Worm (Caenorhabditis elegans) whole organism, L1 larva: ENCODE results near the gene C01G10.18.
A peak's percentile ranks its signal among the peaks of the same experiment; 100 is the strongest.

ENCODE experiments used
- C16A3.4 ChIP-seq: fragments of 150-350 bp; optimal IDR thresholded peaks from 2 replicates; lab custom pipeline; 2014; ENCODE audit warnings: missing biosample characterization, missing genetic modification characterization
- C34B4.2 ChIP-seq: sonication (generic microtip); optimal IDR thresholded peaks from 2 replicates; lab custom pipeline; 2017; ENCODE audit warnings: mild to moderate bottlenecking, missing genetic modification characterization, missing compliant biosample characterization
- F16B12.6 ChIP-seq: fragments of 150-350 bp; optimal IDR thresholded peaks from 2 replicates; lab custom pipeline; 2014; ENCODE audit warnings: missing biosample characterization, missing genetic modification characterization
- Y116A8C.19 ChIP-seq: sonication (generic microtip); optimal IDR thresholded peaks from 2 replicates; lab custom pipeline; 2016; ENCODE audit warnings: missing compliant biosample characterization, missing genetic modification characterization, borderline replicate concordance
- aha-1 ChIP-seq: fragments of 150-350 bp; optimal IDR thresholded peaks from 2 replicates; lab custom pipeline; 2014; ENCODE audit warnings: missing biosample characterization, missing genetic modification characterization
- alr-1 ChIP-seq: fragments of 200-800 bp; sonication (Bioruptor generic); optimal IDR thresholded peaks from 2 replicates; lab custom pipeline; 2018; ENCODE audit warnings: borderline replicate concordance, mild to moderate bottlenecking, missing genetic modification characterization, missing compliant biosample characterization
- aly-2 ChIP-seq: fragments of 150-350 bp; optimal IDR thresholded peaks from 2 replicates; lab custom pipeline; 2014; ENCODE audit warnings: missing biosample characterization, missing genetic modification characterization
- ceh-8 ChIP-seq: fragments of 200-800 bp; sonication (Bioruptor generic); optimal IDR thresholded peaks from 2 replicates; lab custom pipeline; 2018; ENCODE audit warnings: mild to moderate bottlenecking, missing genetic modification characterization, moderate library complexity, missing compliant biosample characterization
- ceh-82 ChIP-seq, 3 experiments: fragments of 150-350 bp in 1 of 3; sonication (generic microtip) in 2 of 3; optimal IDR thresholded peaks; 2 replicates each; lab custom pipeline; 2014 to 2017; ENCODE audit warnings: missing biosample characterization in 3 of 3, missing genetic modification characterization in 3 of 3
- ceh-88 ChIP-seq: fragments of 200-800 bp; sonication (Bioruptor generic); IDR thresholded peaks from 2 replicates; pipeline ENCODE4 v1.3.6; 2022; ENCODE audit warnings: missing genetic modification characterization, missing compliant biosample characterization
- ces-1 ChIP-seq: fragments of 150-350 bp; optimal IDR thresholded peaks from 2 replicates; lab custom pipeline; 2014; ENCODE audit warnings: missing biosample characterization, missing genetic modification reagents, missing genetic modification characterization
- efl-3 ChIP-seq: fragments of 200-800 bp; sonication (Bioruptor generic); optimal IDR thresholded peaks from 2 replicates; lab custom pipeline; 2018; ENCODE audit warnings: mild to moderate bottlenecking, missing genetic modification characterization, missing compliant biosample characterization
- egl-13 ChIP-seq: sonication (generic microtip); optimal IDR thresholded peaks from 2 replicates; lab custom pipeline; 2016; ENCODE audit warnings: missing genotype, missing genetic modification reagents, missing genetic modification characterization, missing compliant biosample characterization
- elt-2 ChIP-seq: sonication (generic microtip); optimal IDR thresholded peaks from 2 replicates; lab custom pipeline; 2016; ENCODE audit warnings: missing genetic modification characterization, mild to moderate bottlenecking, inconsistent platforms, missing compliant biosample characterization, missing genetic modification reagents
- elt-3 ChIP-seq, 6 experiments: fragments of 150-350 bp in 1 of 6; sonication (generic microtip); optimal IDR thresholded peaks; 2 replicates each; lab custom pipeline; 2017 to 2018; ENCODE audit warnings: missing biosample characterization in 6 of 6, missing genetic modification characterization in 6 of 6, inconsistent platforms in 1 of 6
- ets-5 ChIP-seq: fragments of 200-800 bp; sonication (Bioruptor generic); IDR thresholded peaks from 2 replicates; pipeline ENCODE4 v1.3.6; 2022; ENCODE audit warnings: missing genetic modification characterization, missing compliant biosample characterization
- fos-1 ChIP-seq: fragments of 150-350 bp; optimal IDR thresholded peaks from 2 replicates; lab custom pipeline; 2014; ENCODE audit warnings: missing biosample characterization, missing genetic modification characterization
- hlh-17 ChIP-seq: fragments of 200-800 bp; sonication (Bioruptor generic); optimal IDR thresholded peaks from 2 replicates; lab custom pipeline; 2018; ENCODE audit warnings: missing genetic modification characterization, mild to moderate bottlenecking, missing compliant biosample characterization, moderate library complexity, borderline replicate concordance
- hpl-2 ChIP-seq: fragments of 150-350 bp; optimal IDR thresholded peaks from 2 replicates; lab custom pipeline; 2014; ENCODE audit warnings: missing biosample characterization, missing genetic modification reagents, missing genetic modification characterization
- lin-14 ChIP-seq: fragments of 200-800 bp; sonication (Bioruptor generic); optimal IDR thresholded peaks from 2 replicates; lab custom pipeline; 2018; ENCODE audit warnings: mild to moderate bottlenecking, missing genetic modification characterization, moderate library complexity, missing compliant biosample characterization
- lin-35 ChIP-seq, 2 experiments: fragments of 150-350 bp; optimal IDR thresholded peaks; 2 replicates each; lab custom pipeline; 2014; ENCODE audit warnings: missing biosample characterization in 2 of 2, missing genetic modification characterization in 2 of 2, missing genetic modification reagents in 2 of 2
- lir-3 ChIP-seq: sonication (generic microtip); optimal IDR thresholded peaks from 2 replicates; lab custom pipeline; 2016; ENCODE audit warnings: mild to moderate bottlenecking, missing genetic modification characterization, moderate library complexity, missing compliant biosample characterization; ENCODE audit not compliant: poor library complexity
- mab-9 ChIP-seq: fragments of 200-800 bp; sonication (Bioruptor generic); IDR thresholded peaks from 2 replicates; pipeline ENCODE4 v1.3.6; 2022; ENCODE audit warnings: missing genetic modification reagents, missing genetic modification characterization, missing compliant biosample characterization
- mef-2 ChIP-seq: fragments of 150-350 bp; optimal IDR thresholded peaks from 2 replicates; lab custom pipeline; 2014; ENCODE audit warnings: missing biosample characterization, missing genetic modification characterization
- mep-1 ChIP-seq: fragments of 150-350 bp; optimal IDR thresholded peaks from 2 replicates; lab custom pipeline; 2014; ENCODE audit warnings: missing biosample characterization, missing genetic modification characterization
- nhr-237 ChIP-seq: fragments of 150-350 bp; optimal IDR thresholded peaks from 2 replicates; lab custom pipeline; 2014; ENCODE audit warnings: missing biosample characterization, missing genetic modification characterization
- nhr-47 ChIP-seq: sonication (generic microtip); optimal IDR thresholded peaks from 2 replicates; lab custom pipeline; 2016; ENCODE audit warnings: mild to moderate bottlenecking, missing genetic modification characterization, moderate library complexity, missing compliant biosample characterization
- nhr-71 ChIP-seq: sonication (generic microtip); optimal IDR thresholded peaks from 2 replicates; lab custom pipeline; 2016; ENCODE audit warnings: mild to moderate bottlenecking, missing genetic modification characterization, moderate library complexity, missing compliant biosample characterization
- nhr-76 ChIP-seq: sonication (generic microtip); optimal IDR thresholded peaks from 2 replicates; lab custom pipeline; 2017; ENCODE audit warnings: missing biosample characterization, missing genetic modification characterization
- nhr-84 ChIP-seq: sonication (generic microtip); optimal IDR thresholded peaks from 2 replicates; lab custom pipeline; 2017; ENCODE audit warnings: missing biosample characterization, missing genetic modification characterization
- nhr-90 ChIP-seq: sonication (generic microtip); optimal IDR thresholded peaks from 2 replicates; lab custom pipeline; 2016; ENCODE audit warnings: mild to moderate bottlenecking, missing genetic modification characterization, missing compliant biosample characterization; ENCODE audit not compliant: poor library complexity
- pag-3 ChIP-seq: sonication (generic microtip); optimal IDR thresholded peaks from 2 replicates; lab custom pipeline; 2017; ENCODE audit warnings: missing genetic modification characterization, mild to moderate bottlenecking, missing compliant biosample characterization, antibody characterized with exemption, borderline replicate concordance; ENCODE audit not compliant: insufficient read depth
- pax-3 ChIP-seq: fragments of 200-800 bp; sonication (Bioruptor generic); optimal IDR thresholded peaks from 2 replicates; lab custom pipeline; 2018; ENCODE audit warnings: mild to moderate bottlenecking, missing genetic modification characterization, moderate library complexity, missing compliant biosample characterization
- pqm-1 ChIP-seq: sonication (generic microtip); optimal IDR thresholded peaks from 3 replicates; lab custom pipeline; 2017; ENCODE audit warnings: missing biosample characterization, missing genetic modification characterization
- rnt-1 ChIP-seq: sonication (generic microtip); optimal IDR thresholded peaks from 2 replicates; lab custom pipeline; 2016; ENCODE audit warnings: mild to moderate bottlenecking, missing genetic modification characterization, moderate library complexity, missing compliant biosample characterization
- skn-1 ChIP-seq: fragments of 150-350 bp; optimal IDR thresholded peaks from 2 replicates; lab custom pipeline; 2014; ENCODE audit warnings: missing biosample characterization, missing genetic modification characterization
- snpc-4 ChIP-seq: fragments of 150-350 bp; optimal IDR thresholded peaks from 2 replicates; lab custom pipeline; 2014; ENCODE audit warnings: missing biosample characterization, missing genetic modification characterization
- sox-4 ChIP-seq: sonication (generic microtip); optimal IDR thresholded peaks from 2 replicates; lab custom pipeline; 2016; ENCODE audit warnings: missing genetic modification characterization, missing compliant biosample characterization
- sptf-1 ChIP-seq: fragments of 150-350 bp; optimal IDR thresholded peaks from 2 replicates; lab custom pipeline; 2014; ENCODE audit warnings: missing biosample characterization, missing genetic modification characterization
- tlp-1 ChIP-seq: fragments of 150-350 bp; optimal IDR thresholded peaks from 2 replicates; lab custom pipeline; 2014; ENCODE audit warnings: missing biosample characterization, missing genetic modification characterization
- unc-130 ChIP-seq: fragments of 150-350 bp; optimal IDR thresholded peaks from 2 replicates; lab custom pipeline; 2017; ENCODE audit warnings: missing biosample characterization, missing genetic modification characterization, inconsistent platforms
- unc-30 ChIP-seq: sonication (generic microtip); optimal IDR thresholded peaks from 2 replicates; lab custom pipeline; 2017; ENCODE audit warnings: missing biosample characterization, missing genetic modification characterization
- unc-98 ChIP-seq: fragments of 200-800 bp; sonication (Bioruptor generic); IDR thresholded peaks from 2 replicates; pipeline ENCODE4 v1.3.6; 2022; ENCODE audit warnings: missing genetic modification characterization, missing compliant biosample characterization
- xbp-1 ChIP-seq: sonication (generic microtip); optimal IDR thresholded peaks from 2 replicates; lab custom pipeline; 2016; ENCODE audit warnings: missing genetic modification characterization, missing compliant biosample characterization
- zag-1 ChIP-seq: fragments of 150-350 bp; optimal IDR thresholded peaks from 2 replicates; lab custom pipeline; 2014; ENCODE audit warnings: missing biosample characterization, missing genetic modification characterization
- zip-4 ChIP-seq: fragments of 200-800 bp; sonication (Bioruptor generic); optimal IDR thresholded peaks from 2 replicates; lab custom pipeline; 2018; ENCODE audit warnings: mild to moderate bottlenecking, missing genetic modification characterization, moderate library complexity, missing compliant biosample characterization
- ztf-11 ChIP-seq, 2 experiments: sonication (generic microtip); optimal IDR thresholded peaks; 2 replicates each; lab custom pipeline; 2016 to 2017; ENCODE audit warnings: missing genetic modification characterization in 2 of 2, missing biosample characterization in 1 of 2, missing compliant biosample characterization in 1 of 2
- ztf-4 ChIP-seq: fragments of 150-350 bp; optimal IDR thresholded peaks from 2 replicates; lab custom pipeline; 2014; ENCODE audit warnings: missing biosample characterization, missing genetic modification characterization

C01G10.18 gene

DNA sequence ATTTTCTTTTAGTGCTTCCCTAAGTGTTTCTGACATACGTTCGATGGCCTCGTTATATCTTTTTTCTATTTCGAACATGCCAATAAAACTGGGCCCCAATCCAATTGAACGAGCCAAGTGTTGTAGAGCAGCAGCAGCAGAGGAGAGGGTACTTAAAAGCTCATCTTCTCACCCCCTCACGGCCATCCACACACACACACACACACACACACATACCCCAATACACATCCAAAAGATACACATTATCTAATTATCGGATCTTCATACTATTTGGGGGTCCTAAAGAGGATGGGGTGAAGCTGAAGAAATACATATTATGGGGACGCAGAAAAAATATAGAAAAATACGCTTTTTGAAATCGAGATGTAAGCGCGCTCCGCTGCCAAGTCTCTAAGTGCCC lies 15.8 kb downstream of the C01G10.18 start:
- TF ChIP-seq lin-14 (GFP tag; lab: Kevin White, UChicago): peak; percentile 64
- TF ChIP-seq elt-3 (tag; optimal IDR thresholded peaks at IDR 0.05; lab: Kevin White, UChicago): no peak
- TF ChIP-seq, all 84 proteins: peak for 1

DNA sequence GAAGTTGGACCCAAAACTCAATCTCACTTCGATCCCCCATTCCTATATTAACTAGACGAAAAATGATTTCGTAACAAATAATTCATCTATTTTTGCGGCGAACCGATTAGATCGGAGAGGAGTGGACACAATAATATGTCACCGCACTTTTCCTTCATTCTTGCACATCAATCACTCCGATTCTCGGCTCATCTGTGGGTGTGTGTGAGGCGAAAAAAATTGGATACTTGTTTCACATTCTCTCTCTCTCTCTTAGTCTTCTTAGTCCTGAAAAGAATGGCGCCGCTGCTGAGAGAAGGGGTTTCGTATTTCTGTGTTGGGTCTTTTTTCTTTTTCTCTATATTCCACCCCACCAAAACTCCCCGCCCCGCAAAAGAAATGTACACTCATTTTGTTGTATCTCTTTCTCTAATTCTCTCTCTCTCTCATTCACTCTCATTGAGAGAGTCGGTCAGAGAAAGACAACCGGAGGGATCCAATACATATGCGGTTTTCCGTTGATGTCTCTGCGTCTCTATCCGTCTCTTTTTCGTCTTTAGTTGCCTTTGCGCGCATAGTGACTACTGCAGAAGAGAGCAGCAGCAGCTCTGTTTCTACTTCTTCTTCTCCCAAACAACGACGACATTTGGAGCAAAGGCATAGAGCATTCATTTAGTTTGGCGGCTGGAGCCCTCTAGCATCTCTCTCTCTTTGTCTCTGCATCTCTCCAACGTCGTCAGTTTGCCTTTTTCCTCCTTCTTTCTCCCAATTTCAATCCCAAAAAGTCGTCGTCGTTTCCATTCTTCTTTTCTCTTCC lies 17.3 kb downstream of the C01G10.18 start, which contains the start of gene unc-76:
TSS of gene unc-76 (plus strand) at position 746 of the 796 bp plus-strand sequence.
- TF ChIP-seq elt-2 (no peak), nhr-237 (tag; lab: Kevin White, UChicago) (peak; percentile 77), unc-30 (tag; lab: Kevin White, UChicago) (no peak), alr-1 (tag; lab: Kevin White, UChicago) (no peak), pax-3 (tag; lab: Kevin White, UChicago) (peak; percentile 88), lir-3 (peak; percentile 81), C34B4.2 (tag; lab: Kevin White, UChicago) (no peak), nhr-76 (tag; lab: Kevin White, UChicago) (no peak), lin-14 (GFP tag; lab: Kevin White, UChicago) (peak; percentile 99), unc-98 (GFP tag; lab: Robert Waterston, UW) (no peak), tlp-1 (tag; lab: Kevin White, UChicago) (no peak), C16A3.4 (tag; lab: Kevin White, UChicago) (peak; percentile 66), zip-4 (no peak), unc-130 (tag; lab: Kevin White, UChicago) (peak; percentile 19), mep-1 (tag; lab: Kevin White, UChicago) (peak; percentile 92), skn-1 (peak; percentile 20), ceh-8 (GFP tag; lab: Kevin White, UChicago) (peak; percentile 58), aha-1 (tag; lab: Kevin White, UChicago) (peak; percentile 7), elt-3 (tag; optimal IDR thresholded peaks at IDR 0.05; lab: Kevin White, UChicago) (no peak), pag-3 (tag; lab: Kevin White, UChicago) (no peak), ztf-11 (tag; optimal IDR thresholded peaks at IDR 0.05; lab: Kevin White, UChicago) (peak in 1 of 2 experiments; percentile 58), mab-9 (GFP tag; lab: Robert Waterston, UW) (peak; percentile 74), ces-1 (GFP tag; lab: Kevin White, UChicago) (no peak), ceh-82 (tag; optimal IDR thresholded peaks at IDR 0.05; lab: Kevin White, UChicago) (peak; percentile 49 to 84 (median 70)), Y116A8C.19 (tag; lab: Kevin White, UChicago) (no peak), egl-13 (no peak), rnt-1 (peak; percentile 95), hpl-2 (no peak), ets-5 (GFP tag; lab: Robert Waterston, UW) (no peak), fos-1 (tag; lab: Kevin White, UChicago) (peak; percentile 77), nhr-84 (tag; lab: Kevin White, UChicago) (no peak), nhr-90 (tag; lab: Kevin White, UChicago) (peak; percentile 13), sox-4 (peak; percentile 14), nhr-47 (peak; percentile 88), F16B12.6 (tag; lab: Kevin White, UChicago) (peak; percentile 12), mef-2 (peak; percentile 55), sptf-1 (tag; lab: Kevin White, UChicago) (no peak), ceh-88 (no peak; the same call in 1 of the 2 replicates), efl-3 (GFP tag; lab: Kevin White, UChicago) (no peak), xbp-1 (tag; lab: Kevin White, UChicago) (peak; percentile 80), ztf-4 (tag; lab: Kevin White, UChicago) (peak; percentile 53), hlh-17 (GFP tag; lab: Kevin White, UChicago) (no peak), zag-1 (tag; lab: Kevin White, UChicago) (peak; percentile 91), nhr-71 (tag; lab: Kevin White, UChicago) (peak; percentile 94), snpc-4 (tag; lab: Kevin White, UChicago) (peak; percentile 40), aly-2 (peak; percentile 41), lin-35 (GFP tag; optimal IDR thresholded peaks at IDR 0.05; lab: Kevin White, UChicago) (peak; percentile 38 to 70), pqm-1 (tag; lab: Kevin White, UChicago) (no peak)
